Worm (Caenorhabditis elegans) whole organism, L3 larva: ENCODE data around the gene B0250.8.

Source experiments
- aly-2 ChIP-seq: fragments of 150-350 bp; optimal IDR thresholded peaks from 2 replicates; lab custom pipeline; 2014; ENCODE audit warnings: missing biosample characterization, missing genetic modification characterization
- hmg-11 ChIP-seq: sonication (generic microtip); optimal IDR thresholded peaks from 2 replicates; lab custom pipeline; 2016; ENCODE audit warnings: missing genetic modification characterization, missing compliant biosample characterization
- jun-1 ChIP-seq: fragments of 150-350 bp; optimal IDR thresholded peaks from 2 replicates; lab custom pipeline; 2014; ENCODE audit warnings: missing biosample characterization, missing genetic modification reagents, missing genetic modification characterization
- nfya-1 ChIP-seq: sonication (generic microtip); optimal IDR thresholded peaks from 2 replicates; lab custom pipeline; 2017; ENCODE audit warnings: missing genetic modification characterization, mild to moderate bottlenecking, missing compliant biosample characterization, antibody characterized with exemption, moderate library complexity; ENCODE audit not compliant: insufficient read depth
- nhr-11 ChIP-seq: fragments of 150-350 bp; optimal IDR thresholded peaks from 2 replicates; lab custom pipeline; 2014; ENCODE audit warnings: missing biosample characterization, missing genetic modification characterization
- nhr-12 ChIP-seq: fragments of 150-350 bp; optimal IDR thresholded peaks from 2 replicates; lab custom pipeline; 2014; ENCODE audit warnings: missing biosample characterization, missing genetic modification characterization
- nhr-25 ChIP-seq: sonication (generic microtip); optimal IDR thresholded peaks from 2 replicates; lab custom pipeline; 2017; ENCODE audit warnings: missing biosample characterization, missing genetic modification characterization
- nhr-43 ChIP-seq: sonication (generic microtip); optimal IDR thresholded peaks from 2 replicates; lab custom pipeline; 2016; ENCODE audit warnings: mild to moderate bottlenecking, missing genetic modification characterization, missing compliant biosample characterization; ENCODE audit not compliant: poor library complexity, severe bottlenecking
- nhr-77 ChIP-seq: fragments of 150-350 bp; optimal IDR thresholded peaks from 2 replicates; lab custom pipeline; 2014; ENCODE audit warnings: missing biosample characterization, missing genetic modification characterization

DNA sequence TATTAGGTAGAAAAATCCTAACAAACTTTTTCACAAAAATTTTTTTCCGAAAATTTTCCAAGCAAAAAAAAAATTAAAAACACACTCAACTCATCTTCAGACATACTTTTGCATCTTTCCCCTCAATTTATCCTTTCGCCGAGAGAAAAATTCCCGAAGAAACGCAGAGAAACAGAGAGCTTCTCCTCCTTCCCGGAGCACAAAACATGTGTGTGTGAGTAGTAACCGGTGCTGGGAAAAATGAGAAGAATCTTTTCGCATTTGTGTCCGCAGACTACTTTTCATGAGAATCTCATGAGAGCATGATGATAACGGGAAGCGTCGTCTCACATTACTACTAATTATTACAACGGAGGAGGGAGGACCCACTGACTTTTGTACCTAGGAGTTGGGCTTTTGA is 16.3 kb upstream of the B0250.8 start:
- TF ChIP-seq nhr-77 (no peak), nfya-1 (peak; percentile 16), nhr-12 (tag; lab: Kevin White, UChicago) (no peak), hmg-11 (no peak), nhr-43 (no peak), nhr-11 (tag; lab: Kevin White, UChicago) (no peak), nhr-25 (tag; lab: Kevin White, UChicago) (no peak), aly-2 (tag; lab: Kevin White, UChicago) (no peak), jun-1 (tag; lab: Kevin White, UChicago) (no peak)
